Fruit fly (Drosophila melanogaster) whole organism, embryonic: ENCODE measurements around the gene Gdh.

Experiments used
- Atf3 ChIP-seq: fragments of 200-800 bp; sonication (Bioruptor generic); optimal IDR thresholded peaks from 3 replicates; lab custom pipeline; 2016; ENCODE audit warnings: missing biosample characterization, missing genetic modification characterization
- Blimp-1 ChIP-seq: fragments of 200-800 bp; sonication (Bioruptor generic); optimal IDR thresholded peaks from 3 replicates; lab custom pipeline; 2018; ENCODE audit warnings: missing biosample characterization, missing genetic modification characterization, mild to moderate bottlenecking, moderate library complexity, missing genetic modification reagents
- CG10462 ChIP-seq: fragments of 200-800 bp; sonication (Bioruptor generic); optimal IDR thresholded peaks from 2 replicates; lab custom pipeline; 2016; ENCODE audit warnings: missing biosample characterization, missing genetic modification characterization
- CG10565 ChIP-seq: fragments of 200-800 bp; sonication (Bioruptor generic); optimal IDR thresholded peaks from 3 replicates; lab custom pipeline; 2016; ENCODE audit warnings: missing biosample characterization, mild to moderate bottlenecking, missing genetic modification characterization
- CG10654 ChIP-seq: fragments of 200-800 bp; sonication (Bioruptor generic); optimal IDR thresholded peaks from 2 replicates; lab custom pipeline; 2016; ENCODE audit warnings: missing biosample characterization, missing genetic modification characterization
- CG12071 ChIP-seq: fragments of 200-800 bp; sonication (Bioruptor generic); optimal IDR thresholded peaks from 3 replicates; lab custom pipeline; 2018; ENCODE audit warnings: missing biosample characterization, mild to moderate bottlenecking, missing genetic modification characterization
- CG12659 ChIP-seq: fragments of 200-800 bp; sonication (Bioruptor generic); optimal IDR thresholded peaks from 3 replicates; lab custom pipeline; 2017; ENCODE audit warnings: mild to moderate bottlenecking, missing biosample characterization, missing genetic modification reagents, missing genetic modification characterization
- CG14860 ChIP-seq: fragments of 200-800 bp; sonication (Bioruptor generic); IDR thresholded peaks from 3 replicates; pipeline ENCODE4 v1.3.6; 2022; ENCODE audit warnings: missing biosample characterization, missing genetic modification characterization; ENCODE audit not compliant: partially characterized antibody
- CG1602 ChIP-seq: fragments of 200-800 bp; sonication (Bioruptor generic); optimal IDR thresholded peaks from 3 replicates; lab custom pipeline; 2016; ENCODE audit warnings: missing biosample characterization, missing genetic modification characterization
- CG16779 ChIP-seq: fragments of 200-800 bp; sonication (Bioruptor generic); IDR thresholded peaks from 2 replicates; pipeline ENCODE4 v1.3.6; 2022; ENCODE audit warnings: missing biosample characterization, missing genetic modification characterization
- CG17328 ChIP-seq: fragments of 200-800 bp; sonication (Bioruptor generic); IDR thresholded peaks from 2 replicates; pipeline ENCODE4 v1.3.6; 2022; ENCODE audit warnings: missing biosample characterization, missing genetic modification characterization
- CG17359 ChIP-seq: fragments of 200-800 bp; sonication (Bioruptor generic); optimal IDR thresholded peaks from 3 replicates; lab custom pipeline; 2018; ENCODE audit warnings: missing biosample characterization, mild to moderate bottlenecking, missing genetic modification characterization, moderate library complexity
- CG18011 ChIP-seq: fragments of 200-800 bp; sonication (Bioruptor generic); optimal IDR thresholded peaks from 2 replicates; lab custom pipeline; 2017; ENCODE audit warnings: missing biosample characterization, missing genetic modification characterization, mild to moderate bottlenecking, moderate library complexity, missing genotype
- CG32767 ChIP-seq: fragments of 200-800 bp; sonication (Bioruptor generic); IDR thresholded peaks from 2 replicates; pipeline ENCODE4 v1.3.6; 2022; ENCODE audit warnings: missing biosample characterization, missing genetic modification characterization
- CG33213 ChIP-seq: fragments of 200-800 bp; sonication (Bioruptor generic); optimal IDR thresholded peaks from 3 replicates; lab custom pipeline; 2016; ENCODE audit warnings: missing biosample characterization, missing genetic modification characterization
- CG4360 ChIP-seq: fragments of 200-800 bp; sonication (Bioruptor generic); IDR thresholded peaks from 2 replicates; pipeline ENCODE4 v1.3.6; 2022; ENCODE audit warnings: missing biosample characterization, missing genetic modification characterization
- CG43689 ChIP-seq: fragments of 200-800 bp; sonication (Bioruptor generic); IDR thresholded peaks from 2 replicates; pipeline ENCODE4 v1.3.6; 2022; ENCODE audit warnings: missing biosample characterization, missing genetic modification characterization
- CG5180 ChIP-seq: fragments of 200-800 bp; sonication (Bioruptor generic); optimal IDR thresholded peaks from 3 replicates; lab custom pipeline; 2017; ENCODE audit warnings: missing biosample characterization, missing genetic modification characterization, mild to moderate bottlenecking, moderate library complexity, missing genetic modification reagents
- CG6765 ChIP-seq: fragments of 200-800 bp; sonication (Bioruptor generic); optimal IDR thresholded peaks from 3 replicates; lab custom pipeline; 2017; ENCODE audit warnings: missing biosample characterization, mild to moderate bottlenecking, missing genetic modification characterization
- Chrac-16 ChIP-seq: fragments of 200-800 bp; sonication (Bioruptor generic); optimal IDR thresholded peaks from 3 replicates; lab custom pipeline; 2016; ENCODE audit warnings: missing biosample characterization, missing genetic modification characterization
- D ChIP-seq, 2 experiments: fragments of 200-800 bp in 1 of 2; fragments of >200 bp in 1 of 2; sonication (Bioruptor generic) in 1 of 2; optimal IDR thresholded peaks; 2 replicates in 1 of 2; 3 replicates in 1 of 2; lab custom pipeline; 2017; ENCODE audit warnings: mild to moderate bottlenecking in 1 of 2, missing biosample characterization in 1 of 2, missing genetic modification characterization in 1 of 2, missing genetic modification reagents in 1 of 2
- D19B ChIP-seq: fragments of 200-800 bp; sonication (Bioruptor generic); optimal IDR thresholded peaks from 2 replicates; lab custom pipeline; 2017; ENCODE audit warnings: missing biosample characterization, mild to moderate bottlenecking, missing genetic modification characterization
- Deaf1 ChIP-seq: fragments of 200-800 bp; optimal IDR thresholded peaks from 3 replicates; lab custom pipeline; 2019; ENCODE audit warnings: missing biosample characterization, mild to moderate bottlenecking, missing genetic modification characterization, moderate library complexity
- HmgD ChIP-seq: fragments of 200-800 bp; sonication (Bioruptor generic); optimal IDR thresholded peaks from 3 replicates; lab custom pipeline; 2016; ENCODE audit warnings: missing biosample characterization, missing genetic modification characterization
- Med ChIP-seq: fragments of 200-800 bp; sonication (Bioruptor generic); peaks from one replicate; lab custom pipeline; 2016; ENCODE audit warnings: missing biosample characterization, missing genetic modification characterization, mild to moderate bottlenecking, inconsistent platforms, moderate library complexity
- Poxn ChIP-seq: fragments of 200-800 bp; sonication (Bioruptor generic); IDR thresholded peaks from 2 replicates; pipeline ENCODE4 v1.3.6; 2022; ENCODE audit warnings: missing biosample characterization, missing genetic modification characterization
- Side ChIP-seq: fragments of 200-800 bp; sonication (Bioruptor generic); optimal IDR thresholded peaks from 2 replicates; lab custom pipeline; 2016; ENCODE audit warnings: missing biosample characterization, missing genetic modification characterization
- abd-A ChIP-seq: fragments of 200-800 bp; sonication (Bioruptor generic); optimal IDR thresholded peaks from 3 replicates; lab custom pipeline; 2019; ENCODE audit warnings: missing biosample characterization, mild to moderate bottlenecking, missing genetic modification characterization, moderate library complexity
- ac ChIP-seq: fragments of 200-800 bp; sonication (Bioruptor generic); optimal IDR thresholded peaks from 3 replicates; lab custom pipeline; 2017; ENCODE audit warnings: missing biosample characterization, mild to moderate bottlenecking, missing genetic modification characterization
- aop ChIP-seq: fragments of 200-800 bp; sonication (Bioruptor generic); IDR thresholded peaks from 2 replicates; pipeline ENCODE4 v1.3.6; 2022; ENCODE audit warnings: missing biosample characterization, missing genetic modification characterization
- cg ChIP-seq: fragments of 200-800 bp; sonication (Bioruptor generic); optimal IDR thresholded peaks from 3 replicates; lab custom pipeline; 2019; ENCODE audit warnings: missing biosample characterization, mild to moderate bottlenecking, missing genetic modification characterization, moderate library complexity
- cwo ChIP-seq: fragments of 200-800 bp; sonication (Bioruptor generic); optimal IDR thresholded peaks from 3 replicates; lab custom pipeline; 2017; ENCODE audit warnings: missing biosample characterization, missing genetic modification characterization, mild to moderate bottlenecking, moderate library complexity, missing genetic modification reagents
- dan ChIP-seq: fragments of 200-800 bp; sonication (Bioruptor generic); IDR thresholded peaks from 2 replicates; pipeline ENCODE4 v1.3.6; 2022; ENCODE audit warnings: missing biosample characterization, missing genetic modification characterization
- fd3F ChIP-seq: fragments of 200-800 bp; sonication (Bioruptor generic); optimal IDR thresholded peaks from 2 replicates; lab custom pipeline; 2018; ENCODE audit warnings: missing biosample characterization, mild to moderate bottlenecking, missing genetic modification characterization, moderate library complexity
- fd64A ChIP-seq: fragments of 200-800 bp; sonication (Bioruptor generic); optimal IDR thresholded peaks from 3 replicates; lab custom pipeline; 2018; ENCODE audit warnings: missing biosample characterization, mild to moderate bottlenecking, missing genetic modification characterization
- ftz-f1 ChIP-seq: fragments of 200-800 bp; sonication (Bioruptor generic); optimal IDR thresholded peaks from 2 replicates; lab custom pipeline; 2016; ENCODE audit warnings: missing biosample characterization, missing genetic modification characterization
- gfzf ChIP-seq: fragments of 200-800 bp; sonication (Bioruptor generic); optimal IDR thresholded peaks from 2 replicates; lab custom pipeline; 2016; ENCODE audit warnings: missing biosample characterization, mild to moderate bottlenecking, missing genetic modification characterization, moderate library complexity
- grau ChIP-seq: fragments of 200-800 bp; optimal IDR thresholded peaks from 3 replicates; lab custom pipeline; 2019; ENCODE audit warnings: missing biosample characterization, mild to moderate bottlenecking, missing genetic modification characterization, moderate library complexity
- ham ChIP-seq: fragments of 200-800 bp; sonication (Bioruptor generic); IDR thresholded peaks from 2 replicates; pipeline ENCODE4 v1.3.6; 2022; ENCODE audit warnings: missing biosample characterization, missing genetic modification characterization
- jumu ChIP-seq: fragments of 200-800 bp; sonication (Bioruptor generic); optimal IDR thresholded peaks from 3 replicates; lab custom pipeline; 2016; ENCODE audit warnings: missing biosample characterization, missing genetic modification characterization
- maf-S ChIP-seq: fragments of 200-800 bp; sonication (Bioruptor generic); optimal IDR thresholded peaks from 2 replicates; lab custom pipeline; 2016; ENCODE audit warnings: missing biosample characterization, missing genetic modification characterization
- onecut ChIP-seq: fragments of 200-800 bp; sonication (Bioruptor generic); IDR thresholded peaks from 2 replicates; pipeline ENCODE4 v1.3.6; 2022; ENCODE audit warnings: missing biosample characterization, missing genetic modification characterization
- pita ChIP-seq: fragments of 200-800 bp; sonication (Bioruptor generic); optimal IDR thresholded peaks from 2 replicates; lab custom pipeline; 2017; ENCODE audit warnings: missing biosample characterization, mild to moderate bottlenecking, missing genetic modification characterization
- sd ChIP-seq: fragments of 200-800 bp; sonication (Bioruptor generic); optimal IDR thresholded peaks from 3 replicates; lab custom pipeline; 2018; ENCODE audit warnings: missing biosample characterization, mild to moderate bottlenecking, missing genetic modification characterization, moderate library complexity
- tll ChIP-seq, 2 experiments: fragments of 200-800 bp in 1 of 2; fragments of >200 bp in 1 of 2; sonication (Bioruptor generic) in 1 of 2; optimal IDR thresholded peaks; 2 replicates each; lab custom pipeline; 2017 to 2019; ENCODE audit warnings: missing biosample characterization in 2 of 2, missing genetic modification characterization in 2 of 2, mild to moderate bottlenecking in 1 of 2, moderate library complexity in 1 of 2
- tna ChIP-seq: fragments of 200-800 bp; sonication (Bioruptor generic); IDR thresholded peaks from 2 replicates; pipeline ENCODE4 v1.3.6; 2022; ENCODE audit warnings: missing biosample characterization, missing genetic modification characterization; ENCODE audit not compliant: partially characterized antibody
- unpg ChIP-seq: fragments of 200-800 bp; sonication (Bioruptor generic); optimal IDR thresholded peaks from 3 replicates; lab custom pipeline; 2018; ENCODE audit warnings: missing biosample characterization, mild to moderate bottlenecking, missing genetic modification characterization, moderate library complexity

Gdh gene

dm6 chr3R:23939921-23940839, 2.7 kb downstream of the Gdh start (continued):
- peak; percentile 40 for TF ChIP-seq maf-S
- peak; percentile 86 for TF ChIP-seq ac (GFP tag; lab: Kevin White, UChicago)
- TF ChIP-seq tll (GFP tag; optimal IDR thresholded peaks at IDR 0.05; lab: Kevin White, UChicago) = peak in 1 of 2 experiments; percentile 22
- TF ChIP-seq CG10462 = peak; percentile 69
- peak; percentile 70 for TF ChIP-seq ftz-f1 (GFP tag; lab: Kevin White, UChicago)
- TF ChIP-seq pita (GFP tag; lab: Kevin White, UChicago) = no peak
- peak; percentile 87 for TF ChIP-seq Blimp-1 (GFP tag; lab: Kevin White, UChicago)
- TF ChIP-seq gfzf (GFP tag; lab: Kevin White, UChicago) = no peak
- peak; percentile 48 for TF ChIP-seq D19B (GFP tag; lab: Kevin White, UChicago)
- TF ChIP-seq CG33213 (GFP tag; lab: Kevin White, UChicago) = peak; percentile 66
- no peak for TF ChIP-seq Deaf1 (tag; lab: Kevin White, UChicago)
- no peak for TF ChIP-seq CG14860 (GFP tag; lab: Robert Waterston, UW)
- TF ChIP-seq Poxn (GFP tag; lab: Robert Waterston, UW) = no peak
- TF ChIP-seq ham (GFP tag; lab: Robert Waterston, UW) = no peak
- TF ChIP-seq CG17328 = peak; percentile 80
- peak; percentile 20 for TF ChIP-seq Chrac-16
- TF ChIP-seq CG1602 = peak; percentile 84
- TF ChIP-seq CG16779 (GFP tag; lab: Robert Waterston, UW) = 0 out of 2 replicates have a peak, but pooled peaks have one; percentile 18
- peak; percentile 82 for TF ChIP-seq CG12659 (GFP tag; lab: Kevin White, UChicago)
- peak; percentile 72 for TF ChIP-seq Side
- no peak for TF ChIP-seq abd-A (tag; lab: Kevin White, UChicago)
- peak; percentile 45 for TF ChIP-seq grau (tag; lab: Kevin White, UChicago)
- peak; percentile 93 for TF ChIP-seq CG17359
- TF ChIP-seq fd3F (GFP tag; lab: Kevin White, UChicago) = peak; percentile 82
- peak; percentile 65 for TF ChIP-seq CG43689 (GFP tag; lab: Robert Waterston, UW)
- TF ChIP-seq onecut (GFP tag; lab: Robert Waterston, UW) = peak; percentile 84
- peak; percentile 76 for TF ChIP-seq CG10654 (GFP tag; lab: Kevin White, UChicago)
- TF ChIP-seq sd (tag; lab: Kevin White, UChicago) = peak; percentile 60
- peak; percentile 78 for TF ChIP-seq unpg (GFP tag; lab: Kevin White, UChicago)
- peak; percentile 76 for TF ChIP-seq CG6765 (GFP tag; lab: Kevin White, UChicago)
- TF ChIP-seq cwo = peak; percentile 40
- no peak for TF ChIP-seq dan
- no peak for TF ChIP-seq tna (GFP tag; lab: Robert Waterston, UW)
- peak; percentile 30 for TF ChIP-seq CG10565 (GFP tag; lab: Kevin White, UChicago)
- peak; percentile 77 for TF ChIP-seq CG4360 (GFP tag; lab: Robert Waterston, UW)
- no peak for TF ChIP-seq jumu (GFP tag; lab: Kevin White, UChicago)
- TF ChIP-seq CG18011 (GFP tag; lab: Kevin White, UChicago) = peak; percentile 55
- peak; percentile 36 for TF ChIP-seq cg (GFP tag; lab: Kevin White, UChicago)
- peak; percentile 90 for TF ChIP-seq CG12071 (GFP tag; lab: Kevin White, UChicago)
- peak; percentile 71 for TF ChIP-seq CG32767
- TF ChIP-seq HmgD (GFP tag; lab: Kevin White, UChicago) = no peak
- TF ChIP-seq Med (GFP tag; lab: Kevin White, UChicago) = peak; percentile 91
- TF ChIP-seq CG5180 (GFP tag; lab: Kevin White, UChicago) = peak; percentile 86
- TF ChIP-seq aop (GFP tag; lab: Robert Waterston, UW) = no peak
- TF ChIP-seq fd64A (GFP tag; lab: Kevin White, UChicago) = peak; percentile 97
- TF ChIP-seq D (optimal IDR thresholded peaks at IDR 0.05; lab: Kevin White, UChicago) = no peak
- peak; percentile 87 for TF ChIP-seq D (GFP tag; optimal IDR thresholded peaks at IDR 0.05; lab: Kevin White, UChicago)
- peak; percentile 39 for TF ChIP-seq Atf3 (GFP tag; lab: Kevin White, UChicago)
